Worm (Caenorhabditis elegans) whole organism, L3 larva: Measurements from ENCODE around the gene Y48G9A.9.
"Not testable (repeated sequence)": the region's sequence is repeated elsewhere in the genome, so short reads cannot be mapped to it uniquely, and the experiment has no call there.

Source experiments
- ceh-9 ChIP-seq: sonication (generic microtip); optimal IDR thresholded peaks from 2 replicates; lab custom pipeline; 2018; ENCODE audit warnings: missing biosample characterization, missing genetic modification characterization
- elt-1 ChIP-seq: fragments of 150-350 bp; optimal IDR thresholded peaks from 2 replicates; lab custom pipeline; 2014; ENCODE audit warnings: missing biosample characterization, missing genetic modification characterization
- fkh-10 ChIP-seq: sonication (generic microtip); optimal IDR thresholded peaks from 2 replicates; lab custom pipeline; 2017; ENCODE audit warnings: missing biosample characterization, missing genetic modification reagents, missing genetic modification characterization
- nhr-11 ChIP-seq: fragments of 150-350 bp; optimal IDR thresholded peaks from 2 replicates; lab custom pipeline; 2014; ENCODE audit warnings: missing biosample characterization, missing genetic modification characterization
- pha-4 ChIP-seq: fragments of 150-350 bp; optimal IDR thresholded peaks from 2 replicates; lab custom pipeline; 2014; ENCODE audit warnings: missing biosample characterization, missing genetic modification reagents, missing genetic modification characterization
- tbx-2 ChIP-seq: sonication (generic microtip); optimal IDR thresholded peaks from 2 replicates; lab custom pipeline; 2016; ENCODE audit warnings: mild to moderate bottlenecking, missing genetic modification characterization, missing compliant biosample characterization
- unc-39 ChIP-seq: sonication (generic microtip); optimal IDR thresholded peaks from 4 replicates; lab custom pipeline; 2017; ENCODE audit warnings: missing biosample characterization, missing genetic modification characterization
- ztf-4 ChIP-seq: fragments of 150-350 bp; optimal IDR thresholded peaks from 2 replicates; lab custom pipeline; 2014; ENCODE audit warnings: missing biosample characterization, missing genetic modification characterization

- not testable (repeated sequence) for TF ChIP-seq fkh-10 (GFP tag; lab: Kevin White, UChicago); tbx-2 (tag; lab: Kevin White, UChicago); nhr-11 (tag; lab: Kevin White, UChicago); ceh-9 (tag; lab: Kevin White, UChicago); unc-39 (tag; lab: Kevin White, UChicago); pha-4 (tag; lab: Kevin White, UChicago); ztf-4 (tag; lab: Kevin White, UChicago); elt-1 (tag; lab: Kevin White, UChicago)
These were observed 10.0 kb upstream of the Y48G9A.9 start, which contains the start of gene cpt-3 for ce11 chrIII:2082519-2082918.
